Fruit fly (Drosophila melanogaster) whole organism, pupa: ENCODE data around the gene CG33640.

ENCODE experiments used
- CG10348 ChIP-seq: fragments of 200-800 bp; sonication (Bioruptor generic); IDR thresholded peaks from 2 replicates; pipeline ENCODE4 v1.3.6; 2022; ENCODE audit warnings: missing biosample characterization, missing genetic modification characterization
- CG12605 ChIP-seq: fragments of 200-800 bp; sonication (Bioruptor generic); IDR thresholded peaks from 2 replicates; pipeline ENCODE4 v1.3.6; 2022; ENCODE audit warnings: missing biosample characterization, missing genetic modification characterization
- CG13204 ChIP-seq: fragments of 200-800 bp; sonication (Bioruptor generic); optimal IDR thresholded peaks from 2 replicates; lab custom pipeline; 2018; ENCODE audit warnings: missing biosample characterization, mild to moderate bottlenecking, missing genetic modification characterization, moderate library complexity
- CG14655 ChIP-seq: fragments of 200-800 bp; sonication (Bioruptor generic); optimal IDR thresholded peaks from 3 replicates; lab custom pipeline; 2017; ENCODE audit warnings: mild to moderate bottlenecking, missing biosample characterization, missing genetic modification reagents, missing genetic modification characterization
- CG15710 ChIP-seq: fragments of 200-800 bp; sonication (Bioruptor generic); optimal IDR thresholded peaks from 2 replicates; lab custom pipeline; 2018; ENCODE audit warnings: missing biosample characterization, mild to moderate bottlenecking, missing genetic modification characterization, moderate library complexity
- CG17806 ChIP-seq: fragments of 200-800 bp; sonication (Bioruptor generic); optimal IDR thresholded peaks from 2 replicates; lab custom pipeline; 2018; ENCODE audit warnings: missing biosample characterization, mild to moderate bottlenecking, missing genetic modification characterization, moderate library complexity
- CG32121 ChIP-seq: fragments of 200-800 bp; sonication (Bioruptor generic); IDR thresholded peaks from 2 replicates; pipeline ENCODE4 v1.3.6; 2022; ENCODE audit warnings: missing biosample characterization, missing genetic modification characterization
- CG34367 ChIP-seq: fragments of 200-800 bp; sonication (Bioruptor generic); optimal IDR thresholded peaks from 2 replicates; lab custom pipeline; 2018; ENCODE audit warnings: missing biosample characterization, mild to moderate bottlenecking, missing genetic modification characterization
- CG4496 ChIP-seq: fragments of 200-800 bp; sonication (Bioruptor generic); IDR thresholded peaks from 3 replicates; pipeline ENCODE4 v1.3.6; 2022; ENCODE audit warnings: missing biosample characterization, missing genetic modification characterization
- CG8159 ChIP-seq: fragments of 200-800 bp; sonication (Bioruptor generic); optimal IDR thresholded peaks from 3 replicates; lab custom pipeline; 2018; ENCODE audit warnings: missing biosample characterization, mild to moderate bottlenecking, missing genetic modification characterization, moderate library complexity
- CG8301 ChIP-seq: fragments of 200-800 bp; sonication (Bioruptor generic); optimal IDR thresholded peaks from 2 replicates; lab custom pipeline; 2018; ENCODE audit warnings: missing biosample characterization, mild to moderate bottlenecking, missing genetic modification characterization
- CG9948 ChIP-seq: fragments of 200-800 bp; sonication (Bioruptor generic); optimal IDR thresholded peaks from 2 replicates; lab custom pipeline; 2018; ENCODE audit warnings: missing biosample characterization, mild to moderate bottlenecking, missing genetic modification characterization, moderate library complexity
- D1 ChIP-seq: fragments of 200-800 bp; sonication (Bioruptor generic); optimal IDR thresholded peaks from 2 replicates; lab custom pipeline; 2018; ENCODE audit warnings: missing biosample characterization, mild to moderate bottlenecking, missing genetic modification characterization, moderate library complexity
- EcR ChIP-seq: fragments of 200-800 bp; sonication (Bioruptor generic); optimal IDR thresholded peaks from 3 replicates; lab custom pipeline; 2019; ENCODE audit warnings: missing biosample characterization, missing genetic modification characterization, mild to moderate bottlenecking, moderate library complexity, missing genetic modification reagents
- Ets98B ChIP-seq: fragments of 200-800 bp; sonication (Bioruptor generic); IDR thresholded peaks from 2 replicates; pipeline ENCODE4 v1.3.6; 2022; ENCODE audit warnings: missing biosample characterization, missing genetic modification characterization
- Pif1A ChIP-seq: fragments of 200-800 bp; sonication (Bioruptor generic); optimal IDR thresholded peaks from 3 replicates; lab custom pipeline; 2016; ENCODE audit warnings: missing biosample characterization, missing genetic modification characterization
- Pif1B ChIP-seq: fragments of 200-800 bp; sonication (Bioruptor generic); optimal IDR thresholded peaks from 3 replicates; lab custom pipeline; 2016; ENCODE audit warnings: missing biosample characterization, missing genetic modification characterization
- Snoo ChIP-seq: fragments of 200-800 bp; sonication (Bioruptor generic); optimal IDR thresholded peaks from 3 replicates; lab custom pipeline; 2017; ENCODE audit warnings: missing biosample characterization, mild to moderate bottlenecking, missing genetic modification characterization, inconsistent platforms
- fd96Ca ChIP-seq: fragments of 200-800 bp; sonication (Bioruptor generic); IDR thresholded peaks from 3 replicates; pipeline ENCODE4 v1.3.6; 2022; ENCODE audit warnings: missing biosample characterization, missing genetic modification characterization
- gl ChIP-seq: fragments of 200-800 bp; sonication (Bioruptor generic); optimal IDR thresholded peaks from 2 replicates; lab custom pipeline; 2018; ENCODE audit warnings: missing biosample characterization, mild to moderate bottlenecking, missing genetic modification characterization
- rn ChIP-seq: fragments of 200-800 bp; sonication (Bioruptor generic); IDR thresholded peaks from 2 replicates; pipeline ENCODE4 v1.3.6; 2022; ENCODE audit warnings: missing biosample characterization, missing genetic modification characterization

The CG33640 gene

dm6 chr2L:13549973-13550458, 22.4 kb downstream of the CG33640 start, which contains the start of gene kuz:
kuz (plus strand) TSS chr2L:13550139.
- TF ChIP-seq fd96Ca (no peak; the same call in 2 of the 3 replicates), D1 (tag; lab: Kevin White, UChicago) (no peak), CG10348 (GFP tag; lab: Robert Waterston, UW) (no peak), Ets98B (peak; percentile 70), CG9948 (tag; lab: Kevin White, UChicago) (no peak), CG17806 (tag; lab: Kevin White, UChicago) (no peak), CG8159 (tag; lab: Kevin White, UChicago) (peak; percentile 11), Pif1A (GFP tag; lab: Kevin White, UChicago) (peak; percentile 48), CG34367 (tag; lab: Kevin White, UChicago) (peak; percentile 19), CG4496 (GFP tag; lab: Robert Waterston, UW) (peak; percentile 70), Pif1B (GFP tag; lab: Kevin White, UChicago) (peak; percentile 54), CG13204 (peak; percentile 1), gl (tag; lab: Kevin White, UChicago) (peak; percentile 4), CG32121 (peak; percentile 66), EcR (GFP tag; lab: Kevin White, UChicago) (peak; percentile 56), CG12605 (GFP tag; lab: Robert Waterston, UW) (peak; percentile 63; the same call in 1 of the 2 replicates), CG15710 (tag; lab: Kevin White, UChicago) (peak; percentile 5)

dm6 chr2L:13550488-13551033, 22.9 kb downstream of the CG33640 start:
- peak; percentile 17 for TF ChIP-seq CG8159 (tag; lab: Kevin White, UChicago)
- peak; percentile 71; the same call in 2 of the 3 replicates for TF ChIP-seq CG4496 (GFP tag; lab: Robert Waterston, UW)
- peak; percentile 62; the same call in 1 of the 2 replicates for TF ChIP-seq Ets98B
- no peak for TF ChIP-seq CG9948 (tag; lab: Kevin White, UChicago)
- no peak for TF ChIP-seq D1 (tag; lab: Kevin White, UChicago)
- TF ChIP-seq gl (tag; lab: Kevin White, UChicago) = peak; percentile 79
- no peak for TF ChIP-seq CG12605 (GFP tag; lab: Robert Waterston, UW)
- no peak for TF ChIP-seq EcR (GFP tag; lab: Kevin White, UChicago)
- peak; percentile 3 for TF ChIP-seq Pif1B (GFP tag; lab: Kevin White, UChicago)
- no peak for TF ChIP-seq CG32121
- no peak for TF ChIP-seq CG15710 (tag; lab: Kevin White, UChicago)
- TF ChIP-seq CG17806 (tag; lab: Kevin White, UChicago) = no peak
- TF ChIP-seq CG34367 (tag; lab: Kevin White, UChicago) = peak; percentile 30
- no peak for TF ChIP-seq CG10348 (GFP tag; lab: Robert Waterston, UW)
- TF ChIP-seq fd96Ca = no peak
- peak; percentile 10 for TF ChIP-seq Snoo (tag; lab: Kevin White, UChicago)
- TF ChIP-seq CG14655 (GFP tag; lab: Kevin White, UChicago) = peak; percentile 54
- peak; percentile 67 for TF ChIP-seq CG13204
- peak; percentile 39 for TF ChIP-seq CG8301 (tag; lab: Kevin White, UChicago)

- TF ChIP-seq CG4496 (GFP tag; lab: Robert Waterston, UW) (no peak), CG34367 (tag; lab: Kevin White, UChicago) (no peak), CG17806 (tag; lab: Kevin White, UChicago) (no peak), CG9948 (tag; lab: Kevin White, UChicago) (no peak), EcR (GFP tag; lab: Kevin White, UChicago) (peak; percentile 82), gl (tag; lab: Kevin White, UChicago) (no peak), CG8159 (tag; lab: Kevin White, UChicago) (no peak)
Measured at dm6 chr2L:13552686-13553085, 25.0 kb downstream of the CG33640 start.

dm6 chr2L:13554547-13555159, 27.0 kb downstream of the CG33640 start:
- peak; percentile 40 for TF ChIP-seq EcR (GFP tag; lab: Kevin White, UChicago)
- no peak for TF ChIP-seq CG4496 (GFP tag; lab: Robert Waterston, UW)
- TF ChIP-seq CG17806 (tag; lab: Kevin White, UChicago) = no peak
- no peak for TF ChIP-seq rn (GFP tag; lab: Robert Waterston, UW)
- TF ChIP-seq CG8301 (tag; lab: Kevin White, UChicago) = no peak
- TF ChIP-seq Ets98B = no peak
- TF ChIP-seq gl (tag; lab: Kevin White, UChicago) = peak; percentile 14
- no peak for TF ChIP-seq CG34367 (tag; lab: Kevin White, UChicago)
- no peak for TF ChIP-seq Snoo (tag; lab: Kevin White, UChicago)

- TF ChIP-seq rn (GFP tag; lab: Robert Waterston, UW) (no peak), EcR (GFP tag; lab: Kevin White, UChicago) (no peak), CG12605 (GFP tag; lab: Robert Waterston, UW) (no peak), Ets98B (no peak), CG9948 (tag; lab: Kevin White, UChicago) (no peak), CG4496 (GFP tag; lab: Robert Waterston, UW) (no peak), gl (tag; lab: Kevin White, UChicago) (no peak), D1 (tag; lab: Kevin White, UChicago) (no peak), CG15710 (tag; lab: Kevin White, UChicago) (no peak), CG14655 (GFP tag; lab: Kevin White, UChicago) (no peak)
Measured at dm6 chr2L:13555397-13555796, 27.8 kb downstream of the CG33640 start.
